Worm (Caenorhabditis elegans) whole organism, young adult: ENCODE data around the gene F53C11.1.

Source experiments
- B0336.3 ChIP-seq: fragments of 200-800 bp; sonication (Bioruptor generic); IDR thresholded peaks from 2 replicates; pipeline ENCODE4 v1.3.6; 2022; ENCODE audit warnings: missing genetic modification characterization, missing compliant biosample characterization
- D2030.7 ChIP-seq: fragments of 200-800 bp; sonication (Bioruptor generic); IDR thresholded peaks from 2 replicates; pipeline ENCODE4 v1.3.6; 2022; ENCODE audit warnings: missing genetic modification reagents, missing genetic modification characterization, missing compliant biosample characterization
- F49E8.2 ChIP-seq: sonication (generic microtip); optimal IDR thresholded peaks from 3 replicates; lab custom pipeline; 2017; ENCODE audit warnings: missing genetic modification characterization, mild to moderate bottlenecking, missing compliant biosample characterization, antibody characterized with exemption, moderate library complexity; ENCODE audit not compliant: insufficient read depth
- K11D2.4 ChIP-seq: fragments of 200-800 bp; sonication (Bioruptor generic); IDR thresholded peaks from 2 replicates; pipeline ENCODE4 v1.3.6; 2022; ENCODE audit warnings: missing genetic modification reagents, missing genetic modification characterization, missing compliant biosample characterization
- T07F8.4 ChIP-seq: sonication (generic microtip); optimal IDR thresholded peaks from 2 replicates; lab custom pipeline; 2016; ENCODE audit warnings: mild to moderate bottlenecking, missing genetic modification characterization, moderate library complexity, missing compliant biosample characterization
- Y56A3A.18 ChIP-seq: fragments of 200-800 bp; sonication (Bioruptor generic); IDR thresholded peaks from 2 replicates; pipeline ENCODE4 v1.3.6; 2022; ENCODE audit warnings: missing genetic modification reagents, missing genetic modification characterization, missing compliant biosample characterization
- ama-1 ChIP-seq, 3 experiments: fragments of 150-350 bp in 1 of 3; sonication (generic microtip) in 2 of 3; optimal IDR thresholded peaks; 2 replicates each; lab custom pipeline; 2014 to 2018; ENCODE audit warnings: missing biosample characterization in 2 of 3, missing genetic modification characterization in 2 of 3, missing genetic modification reagents in 2 of 3
- attf-5 ChIP-seq: fragments of 200-800 bp; sonication (Bioruptor generic); optimal IDR thresholded peaks from 2 replicates; lab custom pipeline; 2018; ENCODE audit warnings: mild to moderate bottlenecking, missing genetic modification characterization, missing compliant biosample characterization
- bed-2 ChIP-seq: fragments of 200-800 bp; sonication (Bioruptor generic); IDR thresholded peaks from 2 replicates; pipeline ENCODE4 v1.3.6; 2022; ENCODE audit warnings: missing genetic modification reagents, missing genetic modification characterization, missing compliant biosample characterization
- him-1 ChIP-seq: sonication (generic microtip); optimal IDR thresholded peaks from 2 replicates; lab custom pipeline; 2016; ENCODE audit warnings: missing genotype, missing genetic modification reagents, missing genetic modification characterization, missing compliant biosample characterization
- nhr-90 ChIP-seq: sonication (generic microtip); optimal IDR thresholded peaks from 2 replicates; lab custom pipeline; 2016; ENCODE audit warnings: missing genotype, mild to moderate bottlenecking, missing genetic modification characterization, missing compliant biosample characterization
- unc-62 ChIP-seq: fragments of 150-350 bp; optimal IDR thresholded peaks from 2 replicates; lab custom pipeline; 2014; ENCODE audit warnings: missing biosample characterization, missing genetic modification reagents, missing genetic modification characterization
- ztf-22 ChIP-seq: fragments of 200-800 bp; sonication (Bioruptor generic); optimal IDR thresholded peaks from 2 replicates; lab custom pipeline; 2018; ENCODE audit warnings: mild to moderate bottlenecking, missing genetic modification characterization, moderate library complexity, missing compliant biosample characterization
- ztf-25 ChIP-seq: fragments of 200-800 bp; sonication (Bioruptor generic); IDR thresholded peaks from 2 replicates; pipeline ENCODE4 v1.3.6; 2022; ENCODE audit warnings: missing genetic modification reagents, missing genetic modification characterization, missing compliant biosample characterization

ce11 chrV:13785767-13786166 is 10.2 kb downstream of the F53C11.1 start:
- TF ChIP-seq D2030.7 (GFP tag; lab: Robert Waterston, UW) (no peak), T07F8.4 (no peak), unc-62 (GFP tag; lab: Kevin White, UChicago) (no peak), K11D2.4 (GFP tag; lab: Robert Waterston, UW) (no peak), bed-2 (no peak), ztf-22 (GFP tag; lab: Kevin White, UChicago) (no peak), ama-1 (optimal IDR thresholded peaks at IDR 0.05; lab: Kevin White, UChicago) (no peak), ama-1 (GFP tag; optimal IDR thresholded peaks at IDR 0.05; lab: Kevin White, UChicago) (no peak), ztf-25 (GFP tag; lab: Robert Waterston, UW) (no peak), B0336.3 (GFP tag; lab: Robert Waterston, UW) (no peak), attf-5 (GFP tag; lab: Kevin White, UChicago) (no peak), him-1 (tag; lab: Kevin White, UChicago) (no peak), F49E8.2 (tag; lab: Kevin White, UChicago) (no peak), nhr-90 (no peak), Y56A3A.18 (GFP tag; lab: Robert Waterston, UW) (no peak)
